Fruit fly (Drosophila melanogaster) whole organism, embryonic: ENCODE results near the gene galectin.

Source experiments
- Abd-B ChIP-seq: fragments of 200-800 bp; sonication (Bioruptor generic); optimal IDR thresholded peaks from 2 replicates; lab custom pipeline; 2018; ENCODE audit warnings: missing biosample characterization, mild to moderate bottlenecking, missing genetic modification characterization, moderate library complexity
- Bgb ChIP-seq: fragments of 200-800 bp; sonication (Bioruptor generic); IDR thresholded peaks from 2 replicates; pipeline ENCODE4 v1.3.6; 2022; ENCODE audit warnings: missing biosample characterization, missing genetic modification characterization; ENCODE audit not compliant: partially characterized antibody
- CG1024 ChIP-seq: fragments of 200-800 bp; sonication (Bioruptor generic); IDR thresholded peaks from 2 replicates; pipeline ENCODE4 v1.3.6; 2022; ENCODE audit warnings: missing biosample characterization, missing genetic modification characterization
- CG10267 ChIP-seq: fragments of 200-800 bp; sonication (Bioruptor generic); optimal IDR thresholded peaks from 2 replicates; lab custom pipeline; 2018; ENCODE audit warnings: missing biosample characterization, mild to moderate bottlenecking, missing genetic modification characterization, moderate library complexity
- CG10274 ChIP-seq: fragments of 200-800 bp; sonication (Bioruptor generic); optimal IDR thresholded peaks from 3 replicates; lab custom pipeline; 2017; ENCODE audit warnings: missing biosample characterization, mild to moderate bottlenecking, missing genetic modification characterization
- CG11695 ChIP-seq: fragments of 200-800 bp; sonication (Bioruptor generic); IDR thresholded peaks from 3 replicates; pipeline ENCODE4 v1.3.6; 2022; ENCODE audit warnings: missing biosample characterization, missing genetic modification characterization
- CG13287 ChIP-seq: fragments of 200-800 bp; sonication (Bioruptor generic); IDR thresholded peaks from 2 replicates; pipeline ENCODE4 v1.3.6; 2022; ENCODE audit warnings: missing biosample characterization, missing genetic modification characterization; ENCODE audit not compliant: partially characterized antibody
- CG18599 ChIP-seq: fragments of 200-800 bp; sonication (Bioruptor generic); optimal IDR thresholded peaks from 3 replicates; lab custom pipeline; 2017; ENCODE audit warnings: missing biosample characterization, missing genetic modification characterization, mild to moderate bottlenecking, moderate library complexity, missing genetic modification reagents
- CG2712 ChIP-seq: fragments of 200-800 bp; optimal IDR thresholded peaks from 3 replicates; lab custom pipeline; 2019; ENCODE audit warnings: missing biosample characterization, mild to moderate bottlenecking, missing genetic modification characterization, moderate library complexity
- CG33557 ChIP-seq: fragments of 200-800 bp; sonication (Bioruptor generic); optimal IDR thresholded peaks from 2 replicates; lab custom pipeline; 2019; ENCODE audit warnings: missing biosample characterization, mild to moderate bottlenecking, missing genetic modification characterization, moderate library complexity
- CG34376 ChIP-seq: fragments of 200-800 bp; sonication (Bioruptor generic); optimal IDR thresholded peaks from 2 replicates; lab custom pipeline; 2018; ENCODE audit warnings: missing biosample characterization, mild to moderate bottlenecking, missing genetic modification characterization
- CG8281 ChIP-seq: fragments of 200-800 bp; sonication (Bioruptor generic); optimal IDR thresholded peaks from 2 replicates; lab custom pipeline; 2018; ENCODE audit warnings: missing biosample characterization, mild to moderate bottlenecking, missing genetic modification characterization, moderate library complexity
- CG9876 ChIP-seq: fragments of 200-800 bp; sonication (Bioruptor generic); optimal IDR thresholded peaks from 2 replicates; lab custom pipeline; 2016; ENCODE audit warnings: missing biosample characterization, missing genetic modification characterization
- Deaf1 ChIP-seq: fragments of 200-800 bp; optimal IDR thresholded peaks from 3 replicates; lab custom pipeline; 2019; ENCODE audit warnings: missing biosample characterization, mild to moderate bottlenecking, missing genetic modification characterization, moderate library complexity
- Dll ChIP-seq: fragments of 200-800 bp; sonication (Bioruptor generic); IDR thresholded peaks from 4 replicates; pipeline ENCODE4 v1.3.6; 2022; ENCODE audit warnings: missing biosample characterization, missing genetic modification characterization; ENCODE audit not compliant: partially characterized antibody
- Doc3 ChIP-seq: fragments of 200-800 bp; sonication (Bioruptor generic); IDR thresholded peaks from 3 replicates; pipeline ENCODE4 v1.3.6; 2022; ENCODE audit warnings: missing biosample characterization, missing genetic modification characterization; ENCODE audit not compliant: partially characterized antibody
- E2f2 ChIP-seq: fragments of 200-800 bp; sonication (Bioruptor generic); IDR thresholded peaks from 2 replicates; pipeline ENCODE4 v1.3.6; 2022; ENCODE audit warnings: missing biosample characterization, missing genetic modification characterization
- HLH3B ChIP-seq: fragments of 200-800 bp; sonication (Bioruptor generic); IDR thresholded peaks from 2 replicates; pipeline ENCODE4 v1.3.6; 2022; ENCODE audit warnings: missing biosample characterization, missing genetic modification characterization
- Hr78 ChIP-seq, 2 experiments: fragments of 200-800 bp in 1 of 2; fragments of >200 bp in 1 of 2; sonication (Bioruptor generic) in 1 of 2; optimal IDR thresholded peaks; 2 replicates each; lab custom pipeline; 2017 to 2019; ENCODE audit warnings: missing biosample characterization in 2 of 2, missing genetic modification characterization in 2 of 2, mild to moderate bottlenecking in 1 of 2, moderate library complexity in 1 of 2
- Mes4 ChIP-seq: fragments of 200-800 bp; sonication (Bioruptor generic); optimal IDR thresholded peaks from 2 replicates; lab custom pipeline; 2016; ENCODE audit warnings: missing biosample characterization, missing genetic modification characterization
- Myb ChIP-seq: fragments of 200-800 bp; sonication (Bioruptor generic); optimal IDR thresholded peaks from 2 replicates; lab custom pipeline; 2016; ENCODE audit warnings: missing biosample characterization, missing genetic modification characterization
- Opbp ChIP-seq: fragments of 200-800 bp; sonication (Bioruptor generic); IDR thresholded peaks from 3 replicates; pipeline ENCODE4 v1.3.6; 2022; ENCODE audit warnings: missing biosample characterization, missing genetic modification characterization; ENCODE audit not compliant: partially characterized antibody
- Rfx ChIP-seq: fragments of 200-800 bp; sonication (Bioruptor generic); IDR thresholded peaks from 2 replicates; pipeline ENCODE4 v1.3.6; 2022; ENCODE audit warnings: missing biosample characterization, missing genetic modification characterization
- Scr ChIP-seq: fragments of 200-800 bp; sonication (Bioruptor generic); IDR thresholded peaks from 2 replicates; pipeline ENCODE4 v1.3.6; 2022; ENCODE audit warnings: missing biosample characterization, missing genetic modification characterization; ENCODE audit not compliant: partially characterized antibody
- Vsx1 ChIP-seq: fragments of 200-800 bp; sonication (Bioruptor generic); optimal IDR thresholded peaks from 2 replicates; lab custom pipeline; 2017; ENCODE audit warnings: missing biosample characterization, mild to moderate bottlenecking, missing genetic modification characterization, missing genetic modification reagents
- ato ChIP-seq: fragments of 200-800 bp; sonication (Bioruptor generic); IDR thresholded peaks from 2 replicates; pipeline ENCODE4 v1.3.6; 2022; ENCODE audit warnings: missing biosample characterization, missing genetic modification characterization; ENCODE audit not compliant: partially characterized antibody
- crol ChIP-seq: fragments of 200-800 bp; sonication (Bioruptor generic); IDR thresholded peaks from 2 replicates; pipeline ENCODE4 v1.3.6; 2022; ENCODE audit warnings: missing biosample characterization, missing genetic modification characterization
- exex ChIP-seq: fragments of 200-800 bp; sonication (Bioruptor generic); optimal IDR thresholded peaks from 4 replicates; lab custom pipeline; 2018; ENCODE audit warnings: missing biosample characterization, mild to moderate bottlenecking, missing genetic modification characterization, moderate library complexity
- gce ChIP-seq: fragments of 200-800 bp; sonication (Bioruptor generic); IDR thresholded peaks from 3 replicates; pipeline ENCODE4 v1.3.6; 2022; ENCODE audit warnings: missing biosample characterization, missing genetic modification characterization
- gfzf ChIP-seq: fragments of 200-800 bp; sonication (Bioruptor generic); optimal IDR thresholded peaks from 2 replicates; lab custom pipeline; 2016; ENCODE audit warnings: missing biosample characterization, mild to moderate bottlenecking, missing genetic modification characterization, moderate library complexity
- gsb ChIP-seq: fragments of 200-800 bp; sonication (Bioruptor generic); IDR thresholded peaks from 2 replicates; pipeline ENCODE4 v1.3.6; 2022; ENCODE audit warnings: missing biosample characterization, missing genetic modification characterization
- ind ChIP-seq: fragments of 200-800 bp; sonication (Bioruptor generic); optimal IDR thresholded peaks from 3 replicates; lab custom pipeline; 2016; ENCODE audit warnings: missing biosample characterization, missing genetic modification characterization
- ken ChIP-seq: fragments of 200-800 bp; sonication (Bioruptor generic); IDR thresholded peaks from 3 replicates; pipeline ENCODE4 v1.3.6; 2022; ENCODE audit warnings: missing biosample characterization, missing genetic modification characterization
- mirr ChIP-seq: fragments of 200-800 bp; sonication (Bioruptor generic); optimal IDR thresholded peaks from 3 replicates; lab custom pipeline; 2018; ENCODE audit warnings: missing biosample characterization, mild to moderate bottlenecking, missing genetic modification characterization
- oc ChIP-seq: fragments of 200-800 bp; sonication (Bioruptor generic); optimal IDR thresholded peaks from 2 replicates; lab custom pipeline; 2018; ENCODE audit warnings: missing biosample characterization, mild to moderate bottlenecking, missing genetic modification characterization, moderate library complexity
- repo ChIP-seq: fragments of 200-800 bp; sonication (Bioruptor generic); optimal IDR thresholded peaks from 2 replicates; lab custom pipeline; 2016; ENCODE audit warnings: missing biosample characterization, missing genetic modification characterization
- scrt ChIP-seq: fragments of 200-800 bp; sonication (Bioruptor generic); optimal IDR thresholded peaks from 2 replicates; lab custom pipeline; 2018; ENCODE audit warnings: missing biosample characterization, mild to moderate bottlenecking, missing genetic modification characterization, moderate library complexity
- sd ChIP-seq: fragments of 200-800 bp; sonication (Bioruptor generic); optimal IDR thresholded peaks from 3 replicates; lab custom pipeline; 2018; ENCODE audit warnings: missing biosample characterization, mild to moderate bottlenecking, missing genetic modification characterization, moderate library complexity
- sens-2 ChIP-seq: fragments of 200-800 bp; sonication (Bioruptor generic); IDR thresholded peaks from 2 replicates; pipeline ENCODE4 v1.3.6; 2022; ENCODE audit warnings: missing biosample characterization, missing genetic modification characterization
- sim ChIP-seq: fragments of 200-800 bp; sonication (Bioruptor generic); IDR thresholded peaks from 2 replicates; pipeline ENCODE4 v1.3.6; 2022; ENCODE audit warnings: missing biosample characterization, missing genetic modification characterization
- stwl ChIP-seq: fragments of 200-800 bp; sonication (Bioruptor generic); optimal IDR thresholded peaks from 3 replicates; lab custom pipeline; 2018; ENCODE audit warnings: missing biosample characterization, mild to moderate bottlenecking, missing genetic modification characterization, moderate library complexity
- tio ChIP-seq: fragments of 200-800 bp; sonication (Bioruptor generic); optimal IDR thresholded peaks from 2 replicates; lab custom pipeline; 2017; ENCODE audit warnings: missing biosample characterization, missing genetic modification characterization, inconsistent platforms
- trh ChIP-seq: fragments of 200-800 bp; sonication (Bioruptor generic); optimal IDR thresholded peaks from 2 replicates; lab custom pipeline; 2016; ENCODE audit warnings: missing biosample characterization, missing genetic modification characterization
- tx ChIP-seq: fragments of 200-800 bp; sonication (Bioruptor generic); optimal IDR thresholded peaks from 2 replicates; lab custom pipeline; 2016; ENCODE audit warnings: missing biosample characterization, missing genetic modification characterization
- wor ChIP-seq: fragments of 200-800 bp; sonication (Bioruptor generic); IDR thresholded peaks from 2 replicates; pipeline ENCODE4 v1.3.6; 2022; ENCODE audit warnings: missing biosample characterization, missing genetic modification characterization

The galectin gene

DNA sequence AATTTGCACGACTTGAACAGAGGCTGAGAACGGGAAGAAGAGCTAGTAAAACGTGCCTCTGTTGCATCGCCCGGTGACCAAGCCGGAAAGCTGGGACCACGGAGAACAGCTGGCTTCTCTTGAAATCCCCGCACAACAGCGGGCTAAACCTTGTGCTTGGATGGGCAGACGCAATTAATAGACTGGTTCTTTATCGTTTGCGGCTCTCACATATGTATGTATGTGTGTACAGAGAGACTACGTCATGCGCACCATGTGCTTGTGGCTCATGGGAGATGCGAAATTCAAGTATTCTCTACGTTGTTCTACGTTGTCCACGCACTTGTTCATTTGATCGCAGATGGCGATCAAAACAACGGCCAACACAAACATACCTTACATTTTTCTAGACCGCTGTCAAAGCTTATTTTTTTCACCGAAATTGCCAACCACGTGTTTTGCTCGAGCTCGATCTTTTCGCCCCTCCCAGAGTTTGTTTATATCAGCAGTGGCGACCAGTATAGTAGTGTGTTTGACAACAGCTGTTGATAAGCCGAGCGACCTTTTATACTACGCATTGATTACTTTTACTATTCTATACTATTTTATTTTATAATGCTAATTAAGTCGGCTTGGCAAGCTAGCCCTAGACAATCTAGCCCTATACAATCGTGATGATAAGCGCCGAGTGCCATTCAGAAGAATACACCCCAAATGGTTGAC, 37.7 kb downstream of the galectin start (continued):
- no peak for TF ChIP-seq Opbp
- TF ChIP-seq sim (GFP tag; lab: Robert Waterston, UW), result no peak
- peak; percentile 15 for TF ChIP-seq CG18599 (GFP tag; lab: Kevin White, UChicago)
- TF ChIP-seq stwl (tag; lab: Kevin White, UChicago), result no peak
- TF ChIP-seq CG33557, result no peak
- no peak for TF ChIP-seq sens-2 (GFP tag; lab: Robert Waterston, UW)

DNA sequence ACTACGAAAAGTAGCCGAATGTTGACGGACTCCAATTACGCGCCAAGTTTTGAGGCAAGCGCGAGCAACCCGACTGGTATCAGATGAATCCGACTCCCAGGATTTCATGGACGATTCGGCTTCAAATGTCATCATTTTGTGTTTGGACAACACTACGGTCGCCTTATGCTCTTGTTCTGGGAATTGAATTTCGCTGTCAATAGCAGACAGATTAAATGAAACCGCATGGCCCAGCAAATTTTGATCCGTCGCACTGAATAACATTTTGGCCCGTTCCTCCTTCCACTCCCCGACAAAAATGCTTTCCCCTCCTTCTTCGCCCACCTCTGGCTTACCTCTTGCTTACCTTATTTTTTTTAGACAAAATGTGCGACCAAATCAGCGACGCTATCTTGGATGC, 38.5 kb downstream of the galectin start:
- no peak for TF ChIP-seq gce (GFP tag; lab: Robert Waterston, UW)
- TF ChIP-seq CG9876 (GFP tag; lab: Kevin White, UChicago), result no peak
- TF ChIP-seq, all 482 proteins: peak for 0

DNA sequence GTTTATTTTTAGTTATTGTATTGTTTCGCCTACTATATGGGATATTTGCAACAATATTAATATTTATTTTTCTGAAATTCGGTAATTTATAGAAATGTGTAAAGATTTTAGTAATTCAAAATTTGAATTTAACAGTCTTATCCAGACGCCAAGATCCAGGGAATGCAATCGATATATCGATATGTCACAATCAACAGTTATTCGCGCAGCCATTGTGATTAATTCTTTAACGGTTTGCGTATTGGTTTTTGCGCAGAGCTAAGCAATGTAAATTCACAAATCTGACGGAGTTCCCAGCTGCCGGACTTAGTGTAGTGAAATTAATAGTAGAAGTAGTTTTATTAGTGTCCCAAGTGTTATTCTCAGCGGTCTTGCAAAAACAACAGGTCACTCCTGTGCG, 42.9 kb downstream of the galectin start, which contains the start of gene ND-15:
ND-15 (plus strand) TSS at position 298 of the 400 bp plus-strand sequence.
- TF ChIP-seq Rfx (GFP tag; lab: Robert Waterston, UW) (peak; percentile 17; the same call in 1 of the 2 replicates), CG10267 (tag; lab: Kevin White, UChicago) (no peak), Myb (GFP tag; lab: Kevin White, UChicago) (peak; percentile 98), CG2712 (tag; lab: Kevin White, UChicago) (peak; percentile 30), Vsx1 (no peak), CG13287 (GFP tag; lab: Robert Waterston, UW) (peak; percentile 84), CG34376 (GFP tag; lab: Kevin White, UChicago) (no peak), tio (no peak), Scr (peak; percentile 80), CG8281 (no peak), oc (tag; lab: Kevin White, UChicago) (no peak), mirr (GFP tag; lab: Kevin White, UChicago) (no peak), CG10274 (no peak), crol (GFP tag; lab: Robert Waterston, UW) (no peak), repo (GFP tag; lab: Kevin White, UChicago) (no peak), Hr78 (GFP tag; optimal IDR thresholded peaks at IDR 0.05; lab: Kevin White, UChicago) (no peak), ind (GFP tag; lab: Kevin White, UChicago) (no peak), Abd-B (GFP tag; lab: Kevin White, UChicago) (no peak), CG1024 (GFP tag; lab: Robert Waterston, UW) (no peak), Bgb (peak; percentile 90), gsb (GFP tag; lab: Robert Waterston, UW) (no peak), scrt (GFP tag; lab: Kevin White, UChicago) (peak; percentile 73), wor (GFP tag; lab: Robert Waterston, UW) (no peak), E2f2 (GFP tag; lab: Robert Waterston, UW) (peak; percentile 57), exex (peak; percentile 25), gfzf (GFP tag; lab: Kevin White, UChicago) (peak; percentile 32), CG11695 (GFP tag; lab: Robert Waterston, UW) (no peak), trh (no peak), tx (GFP tag; lab: Kevin White, UChicago) (no peak), ken (GFP tag; lab: Robert Waterston, UW) (no peak), ato (GFP tag; lab: Robert Waterston, UW) (0 out of 2 replicates have a peak, but pooled peaks have one; percentile 17), Mes4 (GFP tag; lab: Kevin White, UChicago) (no peak), Doc3 (peak; percentile 54; the same call in 2 of the 3 replicates), HLH3B (GFP tag; lab: Robert Waterston, UW) (no peak), Deaf1 (tag; lab: Kevin White, UChicago) (no peak), stwl (tag; lab: Kevin White, UChicago) (peak; percentile 44), Dll (peak; percentile 79), sd (tag; lab: Kevin White, UChicago) (peak; percentile 54)
